Worm (Caenorhabditis elegans): ENCODE data around the gene C55B6.5.

C55B6.5 gene

DNA sequence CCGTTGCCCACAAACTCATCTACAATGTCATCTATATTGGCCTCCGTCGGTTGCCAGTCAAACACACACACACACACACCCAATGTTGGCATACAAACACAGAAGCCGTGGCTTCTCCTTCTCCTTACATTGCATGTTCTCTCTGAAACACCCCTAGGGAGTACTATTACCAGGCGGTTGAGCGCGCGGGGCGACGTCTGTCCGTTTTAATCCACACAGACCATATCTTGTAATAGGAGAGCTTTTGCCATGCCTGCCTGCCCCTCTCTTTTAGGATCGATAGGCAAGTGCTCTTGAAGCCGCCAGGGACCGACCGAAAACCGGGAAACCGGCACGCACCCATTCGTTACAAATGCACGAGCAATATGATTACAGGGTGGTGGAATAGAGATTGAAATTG lies 19.4 kb upstream of the C55B6.5 start:
- TF ChIP-seq pes-1 (GFP tag; IDR thresholded peaks at IDR 0.05) (peak; percentile 29; the same call in 1 of the 2 replicates), tbx-37 (GFP tag; conservative IDR thresholded peaks at IDR 0.05) (no peak), scrt-1 (GFP tag; IDR thresholded peaks at IDR 0.05) (no peak), F13C5.2 (tag; optimal IDR thresholded peaks at IDR 0.05) (no peak), ets-7 (tag; optimal IDR thresholded peaks at IDR 0.05) (no peak)

- TF ChIP-seq flt-1 (GFP tag; IDR thresholded peaks at IDR 0.05), result no peak
- TF ChIP-seq tra-4 (tag; optimal IDR thresholded peaks at IDR 0.05), result no peak
- no peak for TF ChIP-seq ets-7 (tag; optimal IDR thresholded peaks at IDR 0.05)
- no peak for TF ChIP-seq B0310.2 (tag; optimal IDR thresholded peaks at IDR 0.05)
- TF ChIP-seq hmbx-1 (tag; optimal IDR thresholded peaks at IDR 0.05), result no peak
- TF ChIP-seq sea-1 (GFP tag; conservative IDR thresholded peaks at IDR 0.05), result 0 out of 2 replicates have a peak, but pooled peaks have one; percentile 20
- peak; percentile 34 for TF ChIP-seq ceh-36 (tag; optimal IDR thresholded peaks at IDR 0.05)
- no peak for TF ChIP-seq ceh-13 (GFP tag; optimal IDR thresholded peaks at IDR 0.05)
- TF ChIP-seq pes-1 (GFP tag; IDR thresholded peaks at IDR 0.05), result no peak
- no peak for TF ChIP-seq F13C5.2 (tag; optimal IDR thresholded peaks at IDR 0.05)
- TF ChIP-seq hnd-1 (tag; optimal IDR thresholded peaks at IDR 0.05), result no peak
- no peak for TF ChIP-seq scrt-1 (GFP tag; IDR thresholded peaks at IDR 0.05)
- no peak for TF ChIP-seq tbx-11 (GFP tag; IDR thresholded peaks at IDR 0.05)
- no peak for TF ChIP-seq hmg-4 (GFP tag; optimal IDR thresholded peaks at IDR 0.05)
Measured at ce11 chrX:7222383-7222782, 17.3 kb upstream of the C55B6.5 start.

DNA sequence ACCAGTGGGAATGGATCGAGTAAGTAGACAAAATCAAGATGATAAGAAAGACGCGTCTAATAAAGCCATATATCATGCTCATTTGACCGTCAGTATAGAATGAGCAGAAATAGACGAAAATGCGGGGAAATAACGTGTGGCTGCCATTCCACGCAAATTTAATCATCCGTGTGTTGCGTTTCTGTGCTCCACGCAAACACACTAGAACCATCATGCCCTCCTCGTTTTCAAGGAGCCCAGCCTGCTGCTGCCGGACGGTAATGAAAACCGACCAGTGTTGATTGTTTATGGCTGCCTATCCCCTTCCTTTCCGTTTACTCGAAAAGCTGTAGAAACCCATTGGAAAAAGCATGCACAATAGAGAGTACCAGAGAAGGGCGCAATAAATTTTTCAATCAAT lies 15.1 kb upstream of the C55B6.5 start:
- TF ChIP-seq F13C5.2 (tag; optimal IDR thresholded peaks at IDR 0.05), result no peak
- TF ChIP-seq B0310.2 (tag; optimal IDR thresholded peaks at IDR 0.05), result no peak
- TF ChIP-seq tbx-11 (GFP tag; IDR thresholded peaks at IDR 0.05), result no peak
- no peak for TF ChIP-seq aly-1 (tag; optimal IDR thresholded peaks at IDR 0.05)
- no peak for TF ChIP-seq ceh-36 (tag; optimal IDR thresholded peaks at IDR 0.05)
- no peak for TF ChIP-seq ama-1 (optimal IDR thresholded peaks at IDR 0.05)
- no peak for TF ChIP-seq scrt-1 (GFP tag; IDR thresholded peaks at IDR 0.05)
- TF ChIP-seq ets-7 (tag; optimal IDR thresholded peaks at IDR 0.05), result no peak
- TF ChIP-seq sea-1 (GFP tag; conservative IDR thresholded peaks at IDR 0.05), result no peak
- TF ChIP-seq hnd-1 (tag; optimal IDR thresholded peaks at IDR 0.05), result no peak
- no peak for TF ChIP-seq ceh-13 (GFP tag; optimal IDR thresholded peaks at IDR 0.05)
- no peak for TF ChIP-seq pes-1 (GFP tag; IDR thresholded peaks at IDR 0.05)
- no peak for TF ChIP-seq hmg-4 (GFP tag; optimal IDR thresholded peaks at IDR 0.05)
- TF ChIP-seq tbx-37 (GFP tag; conservative IDR thresholded peaks at IDR 0.05), result no peak
- TF ChIP-seq flt-1 (GFP tag; IDR thresholded peaks at IDR 0.05), result no peak

- TF ChIP-seq sea-1 (GFP tag; conservative IDR thresholded peaks at IDR 0.05), result no peak
- TF ChIP-seq tbx-11 (GFP tag; IDR thresholded peaks at IDR 0.05), result peak; percentile 21; the same call in 1 of the 2 replicates
- peak; percentile 27 for TF ChIP-seq hmg-4 (GFP tag; optimal IDR thresholded peaks at IDR 0.05)
Measured at ce11 chrX:7217704-7218479, 12.8 kb upstream of the C55B6.5 start, which contains the start of gene syd-9. syd-9 (plus strand) TSS chrX:7218097.

- TF ChIP-seq sea-1 (GFP tag; conservative IDR thresholded peaks at IDR 0.05), result no peak
- no peak for TF ChIP-seq ets-7 (tag; optimal IDR thresholded peaks at IDR 0.05)
- TF ChIP-seq tra-4 (tag; optimal IDR thresholded peaks at IDR 0.05), result no peak
- TF ChIP-seq tbx-37 (GFP tag; conservative IDR thresholded peaks at IDR 0.05), result no peak
- no peak for TF ChIP-seq hnd-1 (tag; optimal IDR thresholded peaks at IDR 0.05)
- TF ChIP-seq ceh-36 (tag; optimal IDR thresholded peaks at IDR 0.05), result no peak
- no peak for TF ChIP-seq ama-1 (optimal IDR thresholded peaks at IDR 0.05)
- TF ChIP-seq aly-1 (tag; optimal IDR thresholded peaks at IDR 0.05), result no peak
- no peak for TF ChIP-seq ceh-13 (GFP tag; optimal IDR thresholded peaks at IDR 0.05)
- TF ChIP-seq hmg-4 (GFP tag; optimal IDR thresholded peaks at IDR 0.05), result no peak
- no peak for TF ChIP-seq scrt-1 (GFP tag; IDR thresholded peaks at IDR 0.05)
- TF ChIP-seq hmbx-1 (tag; optimal IDR thresholded peaks at IDR 0.05), result no peak
- no peak for TF ChIP-seq tbx-11 (GFP tag; IDR thresholded peaks at IDR 0.05)
- no peak for TF ChIP-seq B0310.2 (tag; optimal IDR thresholded peaks at IDR 0.05)
Measured at ce11 chrX:7211405-7211804, 6.3 kb upstream of the C55B6.5 start, which contains the start of gene spp-22. spp-22 (plus strand) TSS chrX:7211705.

- TF ChIP-seq sea-1 (GFP tag; conservative IDR thresholded peaks at IDR 0.05) (no peak), pes-1 (GFP tag; IDR thresholded peaks at IDR 0.05) (no peak), aly-1 (tag; optimal IDR thresholded peaks at IDR 0.05) (no peak), tbx-11 (GFP tag; IDR thresholded peaks at IDR 0.05) (no peak), scrt-1 (GFP tag; IDR thresholded peaks at IDR 0.05) (no peak)
Measured at ce11 chrX:7210467-7211107, 5.5 kb upstream of the C55B6.5 start.

DNA sequence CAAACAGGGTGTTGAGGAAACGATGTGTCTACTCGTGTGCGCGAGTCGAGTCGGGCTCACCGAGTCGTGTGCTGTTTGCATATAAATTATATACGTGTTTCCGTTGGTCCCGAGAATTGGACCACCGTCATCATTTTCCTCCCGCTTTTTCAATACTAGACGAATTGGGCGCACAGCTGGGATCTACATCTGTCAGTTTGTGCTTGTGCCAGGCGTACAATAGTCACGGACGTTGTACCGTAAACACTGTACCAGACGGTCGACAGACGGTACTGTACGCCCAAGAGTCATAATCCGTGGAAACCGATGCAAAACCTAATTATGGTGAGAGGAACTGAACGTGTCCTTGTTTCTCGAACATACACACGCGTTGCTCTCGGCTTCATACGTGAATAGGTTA lies 4.1 kb upstream of the C55B6.5 start:
- TF ChIP-seq tbx-11 (GFP tag; IDR thresholded peaks at IDR 0.05) (no peak), hmbx-1 (tag; optimal IDR thresholded peaks at IDR 0.05) (no peak), sea-1 (GFP tag; conservative IDR thresholded peaks at IDR 0.05) (no peak), hmg-4 (GFP tag; optimal IDR thresholded peaks at IDR 0.05) (no peak), aly-1 (tag; optimal IDR thresholded peaks at IDR 0.05) (no peak), tra-4 (tag; optimal IDR thresholded peaks at IDR 0.05) (no peak), pes-1 (GFP tag; IDR thresholded peaks at IDR 0.05) (no peak), tbx-37 (GFP tag; conservative IDR thresholded peaks at IDR 0.05) (no peak), ama-1 (optimal IDR thresholded peaks at IDR 0.05) (no peak), ceh-13 (GFP tag; optimal IDR thresholded peaks at IDR 0.05) (no peak), B0310.2 (tag; optimal IDR thresholded peaks at IDR 0.05) (no peak), ets-7 (tag; optimal IDR thresholded peaks at IDR 0.05) (no peak), hnd-1 (tag; optimal IDR thresholded peaks at IDR 0.05) (no peak), scrt-1 (GFP tag; IDR thresholded peaks at IDR 0.05) (no peak)

Data from whole organism, early embryonic.